Fruit fly (Drosophila melanogaster): ENCODE measurements around the gene CG16986.
A peak's percentile ranks its signal among the peaks of the same experiment; 100 is the strongest.

Gene CG16986

DNA sequence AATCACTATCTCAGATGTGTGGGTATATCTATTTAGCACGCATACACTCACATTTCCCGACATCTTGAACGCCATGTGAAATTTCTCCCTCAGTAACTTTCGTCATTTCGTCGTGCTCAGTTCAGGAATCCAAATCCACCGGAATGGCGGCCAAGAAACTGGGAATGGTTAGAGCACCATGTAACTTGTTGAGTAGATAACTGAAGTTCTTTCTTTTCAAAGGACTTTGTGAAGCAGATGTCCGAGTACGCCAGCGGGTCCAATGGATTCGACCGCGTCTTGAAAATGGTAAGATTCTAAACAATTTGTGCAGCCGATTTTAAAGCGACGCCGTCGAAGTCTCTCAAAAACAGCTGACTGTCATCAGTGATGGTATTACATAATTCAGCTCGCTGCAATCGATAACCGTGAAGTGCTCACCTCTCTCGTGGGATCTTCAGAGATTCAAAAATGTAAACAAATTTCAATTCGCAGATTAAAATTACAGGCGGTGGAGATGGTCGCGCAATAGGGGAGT, 859 bp upstream of the CG16986 start, which contains the start of the genes CG16985 and CG12182 (continued):
- TF ChIP-seq Abd-B (GFP tag; optimal IDR thresholded peaks at IDR 0.05) (no peak), Taf1 (GFP tag; IDR thresholded peaks at IDR 0.05) (no peak), CG2712 (tag; optimal IDR thresholded peaks at IDR 0.05) (no peak), CG31224 (GFP tag; IDR thresholded peaks at IDR 0.05) (no peak), cas (GFP tag; IDR thresholded peaks at IDR 0.05) (no peak), sisA (GFP tag; IDR thresholded peaks at IDR 0.05) (no peak), CG8281 (tag; optimal IDR thresholded peaks at IDR 0.05) (no peak), gsb (GFP tag; IDR thresholded peaks at IDR 0.05) (no peak), Oli (tag; optimal IDR thresholded peaks at IDR 0.05) (no peak), CG10209 (GFP tag; optimal IDR thresholded peaks at IDR 0.05) (no peak), bowl (GFP tag; IDR thresholded peaks at IDR 0.05) (no peak), CG10979 (tag; optimal IDR thresholded peaks at IDR 0.05) (no peak), Kr (GFP tag; optimal IDR thresholded peaks at IDR 0.05) (no peak), CG5180 (GFP tag; optimal IDR thresholded peaks at IDR 0.05) (no peak), dysf (GFP tag; IDR thresholded peaks at IDR 0.05) (no peak), CG17612 (GFP tag; IDR thresholded peaks at IDR 0.05) (no peak), D19A (tag; optimal IDR thresholded peaks at IDR 0.05) (no peak), CG8290 (GFP tag; optimal IDR thresholded peaks at IDR 0.05) (no peak), CG8290 (tag; optimal IDR thresholded peaks at IDR 0.05) (no peak), sima (GFP tag; optimal IDR thresholded peaks at IDR 0.05) (no peak), scrt (GFP tag; optimal IDR thresholded peaks at IDR 0.05) (no peak), CG11247 (GFP tag; IDR thresholded peaks at IDR 0.05) (no peak), ab (GFP tag; optimal IDR thresholded peaks at IDR 0.05) (no peak), hbn (GFP tag; IDR thresholded peaks at IDR 0.05; ENCODE audit: partially characterized antibody) (0 out of 2 replicates have a peak, but pooled peaks have one; percentile 36), CG10267 (tag; optimal IDR thresholded peaks at IDR 0.05) (no peak), CG18764 (GFP tag; optimal IDR thresholded peaks at IDR 0.05) (no peak), chinmo (GFP tag; IDR thresholded peaks at IDR 0.05; ENCODE audit: partially characterized antibody) (no peak), CG4707 (GFP tag; optimal IDR thresholded peaks at IDR 0.05) (no peak), CkIIα-i1 (GFP tag; IDR thresholded peaks at IDR 0.05) (no peak), CG12236 (GFP tag; optimal IDR thresholded peaks at IDR 0.05) (no peak), nerfin-2 (GFP tag; IDR thresholded peaks at IDR 0.05; ENCODE audit: partially characterized antibody) (peak; percentile 29; the same call in 1 of the 2 replicates), ap (GFP tag; IDR thresholded peaks at IDR 0.05) (no peak), grau (tag; optimal IDR thresholded peaks at IDR 0.05) (peak; percentile 63), Sox102F (GFP tag; optimal IDR thresholded peaks at IDR 0.05) (no peak), CG30020 (tag; optimal IDR thresholded peaks at IDR 0.05) (no peak), Sox100B (GFP tag; optimal IDR thresholded peaks at IDR 0.05) (no peak), dimm (GFP tag; IDR thresholded peaks at IDR 0.05) (no peak), her (GFP tag; optimal IDR thresholded peaks at IDR 0.05) (no peak), CG13775 (GFP tag; optimal IDR thresholded peaks at IDR 0.05) (no peak), Dfd (GFP tag; optimal IDR thresholded peaks at IDR 0.05) (no peak), tup (GFP tag; optimal IDR thresholded peaks at IDR 0.05) (no peak), CG14050 (GFP tag; IDR thresholded peaks at IDR 0.05) (no peak), disco-r (GFP tag; optimal IDR thresholded peaks at IDR 0.05) (no peak), Hr51 (GFP tag; optimal IDR thresholded peaks at IDR 0.05) (no peak), fd64A (GFP tag; optimal IDR thresholded peaks at IDR 0.05) (no peak), HmgD (GFP tag; optimal IDR thresholded peaks at IDR 0.05) (no peak), lab (GFP tag; optimal IDR thresholded peaks at IDR 0.05) (no peak), CG1792 (GFP tag; optimal IDR thresholded peaks at IDR 0.05) (no peak), Hr39 (optimal IDR thresholded peaks at IDR 0.05) (no peak), danr (GFP tag; IDR thresholded peaks at IDR 0.05) (no peak), E2f2 (GFP tag; IDR thresholded peaks at IDR 0.05) (peak; percentile 77), nau (GFP tag; optimal IDR thresholded peaks at IDR 0.05) (no peak)

Data from whole organism, embryonic.